Worm (Caenorhabditis elegans) whole organism, early embryonic: ENCODE results near the gene AH9.3.

ENCODE experiments used
- B0310.2 ChIP-seq: sonication (generic microtip); optimal IDR thresholded peaks from 2 replicates; lab custom pipeline; 2016; ENCODE audit warnings: mild to moderate bottlenecking, missing genetic modification characterization, missing compliant biosample characterization
- F13C5.2 ChIP-seq: sonication (generic microtip); optimal IDR thresholded peaks from 2 replicates; lab custom pipeline; 2017; ENCODE audit warnings: mild to moderate bottlenecking, missing genetic modification characterization, inconsistent platforms, missing compliant biosample characterization
- aly-1 ChIP-seq: sonication (generic microtip); optimal IDR thresholded peaks from 2 replicates; lab custom pipeline; 2016; ENCODE audit warnings: missing genetic modification characterization, missing compliant biosample characterization
- ama-1 ChIP-seq: fragments of 150-350 bp; optimal IDR thresholded peaks from 2 replicates; lab custom pipeline; 2014
- ceh-13 ChIP-seq: fragments of 200-800 bp; sonication (Bioruptor generic); optimal IDR thresholded peaks from 2 replicates; lab custom pipeline; 2018; ENCODE audit warnings: mild to moderate bottlenecking, missing genetic modification characterization, missing compliant biosample characterization
- ceh-36 ChIP-seq: sonication (generic microtip); optimal IDR thresholded peaks from 2 replicates; lab custom pipeline; 2016; ENCODE audit warnings: missing genetic modification characterization, inconsistent platforms, missing compliant biosample characterization
- ets-7 ChIP-seq: sonication (generic microtip); optimal IDR thresholded peaks from 2 replicates; lab custom pipeline; 2016; ENCODE audit warnings: missing genotype, missing genetic modification characterization, missing compliant biosample characterization
- flt-1 ChIP-seq: fragments of 200-800 bp; sonication (Bioruptor generic); IDR thresholded peaks from 2 replicates; pipeline ENCODE4 v1.3.6; 2022; ENCODE audit warnings: missing genetic modification characterization, missing compliant biosample characterization
- hmbx-1 ChIP-seq: sonication (generic microtip); optimal IDR thresholded peaks from 2 replicates; lab custom pipeline; 2016; ENCODE audit warnings: mild to moderate bottlenecking, missing genetic modification characterization, missing compliant biosample characterization
- hmg-4 ChIP-seq: fragments of 200-800 bp; sonication (Bioruptor generic); optimal IDR thresholded peaks from 2 replicates; lab custom pipeline; 2018; ENCODE audit warnings: mild to moderate bottlenecking, missing genetic modification characterization, missing compliant biosample characterization
- hnd-1 ChIP-seq: sonication (generic microtip); optimal IDR thresholded peaks from 2 replicates; lab custom pipeline; 2016; ENCODE audit warnings: missing genetic modification characterization, missing compliant biosample characterization
- pes-1 ChIP-seq: fragments of 200-800 bp; sonication (Bioruptor generic); IDR thresholded peaks from 2 replicates; pipeline ENCODE4 v1.3.6; 2022; ENCODE audit warnings: missing genetic modification reagents, missing genetic modification characterization, missing compliant biosample characterization
- scrt-1 ChIP-seq: fragments of 200-800 bp; sonication (Bioruptor generic); IDR thresholded peaks from 2 replicates; pipeline ENCODE4 v1.3.6; 2022; ENCODE audit warnings: missing genetic modification characterization, missing compliant biosample characterization
- sea-1 ChIP-seq: fragments of 200-800 bp; sonication (Bioruptor generic); conservative IDR thresholded peaks from 2 replicates; pipeline ENCODE4 v1.3.6; 2022; ENCODE audit warnings: missing genetic modification characterization, missing compliant biosample characterization
- tbx-11 ChIP-seq: fragments of 200-800 bp; sonication (Bioruptor generic); IDR thresholded peaks from 2 replicates; pipeline ENCODE4 v1.3.6; 2022; ENCODE audit warnings: missing genetic modification characterization, missing compliant biosample characterization
- tbx-37 ChIP-seq: fragments of 200-800 bp; sonication (Bioruptor generic); conservative IDR thresholded peaks from 2 replicates; pipeline ENCODE4 v1.3.6; 2022; ENCODE audit warnings: missing genetic modification reagents, missing genetic modification characterization, missing compliant biosample characterization
- tra-4 ChIP-seq: sonication (generic microtip); optimal IDR thresholded peaks from 2 replicates; lab custom pipeline; 2017; ENCODE audit warnings: missing genetic modification characterization, missing compliant biosample characterization

The AH9.3 gene

ce11 chrX:2216662-2217061 is 44.2 kb downstream of the AH9.3 start:
- peak; percentile 31 for TF ChIP-seq hmg-4 (GFP tag; lab: Kevin White, UChicago)
- TF ChIP-seq tra-4 (tag; lab: Kevin White, UChicago): no peak
- peak; percentile 61; the same call in 1 of the 2 replicates for TF ChIP-seq scrt-1 (GFP tag; lab: Robert Waterston, UW)
- peak; percentile 30; the same call in 1 of the 2 replicates for TF ChIP-seq pes-1 (GFP tag; lab: Robert Waterston, UW)
- TF ChIP-seq ama-1 (lab: Kevin White, UChicago): no peak
- TF ChIP-seq ceh-13 (GFP tag; lab: Kevin White, UChicago): no peak
- peak; percentile 3 for TF ChIP-seq aly-1

- no peak for TF ChIP-seq ets-7 (tag; lab: Kevin White, UChicago)
- no peak for TF ChIP-seq ceh-13 (GFP tag; lab: Kevin White, UChicago)
Measured at ce11 chrX:2216242-2216641, 44.7 kb downstream of the AH9.3 start.

ce11 chrX:2215108-2215507 is 45.8 kb downstream of the AH9.3 start:
- TF ChIP-seq flt-1 (GFP tag; lab: Robert Waterston, UW) (no peak), ceh-13 (GFP tag; lab: Kevin White, UChicago) (no peak), hmbx-1 (tag; lab: Kevin White, UChicago) (no peak), aly-1 (no peak), sea-1 (GFP tag; lab: Robert Waterston, UW) (no peak), pes-1 (GFP tag; lab: Robert Waterston, UW) (no peak), tra-4 (tag; lab: Kevin White, UChicago) (no peak), B0310.2 (tag; lab: Kevin White, UChicago) (no peak), F13C5.2 (tag; lab: Kevin White, UChicago) (no peak), ceh-36 (tag; lab: Kevin White, UChicago) (no peak)

DNA sequence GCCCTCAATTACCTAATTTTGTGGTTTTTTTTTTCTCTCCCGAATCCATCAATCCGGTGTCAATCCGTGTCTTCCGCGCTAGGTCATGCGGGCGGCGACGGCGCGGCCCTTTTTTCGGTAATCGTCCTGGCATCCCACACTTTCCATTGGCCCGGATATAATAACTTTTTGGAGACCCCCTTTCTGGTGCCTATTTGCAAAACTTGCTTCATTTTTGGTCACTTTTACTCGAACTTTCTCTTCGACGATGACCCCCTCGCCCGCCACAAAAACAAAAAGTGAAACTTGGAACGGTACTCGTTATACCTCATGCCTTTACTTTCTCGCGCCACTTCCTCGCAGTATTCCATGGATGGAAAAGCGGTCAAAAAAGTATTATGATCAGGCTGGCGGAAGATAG is 46.4 kb downstream of the AH9.3 start:
- TF ChIP-seq ets-7 (tag; lab: Kevin White, UChicago): no peak
- no peak for TF ChIP-seq flt-1 (GFP tag; lab: Robert Waterston, UW)
- TF ChIP-seq hnd-1 (tag; lab: Kevin White, UChicago): no peak
- TF ChIP-seq B0310.2 (tag; lab: Kevin White, UChicago): no peak
- no peak for TF ChIP-seq tbx-11
- TF ChIP-seq ama-1 (lab: Kevin White, UChicago): no peak
- TF ChIP-seq sea-1 (GFP tag; lab: Robert Waterston, UW): no peak

- no peak for TF ChIP-seq tbx-11
- TF ChIP-seq tbx-37 (GFP tag; lab: Robert Waterston, UW): no peak
- TF ChIP-seq pes-1 (GFP tag; lab: Robert Waterston, UW): no peak
- TF ChIP-seq hmg-4 (GFP tag; lab: Kevin White, UChicago): no peak
- no peak for TF ChIP-seq sea-1 (GFP tag; lab: Robert Waterston, UW)
- no peak for TF ChIP-seq ceh-13 (GFP tag; lab: Kevin White, UChicago)
- no peak for TF ChIP-seq tra-4 (tag; lab: Kevin White, UChicago)
- TF ChIP-seq hnd-1 (tag; lab: Kevin White, UChicago): no peak
- TF ChIP-seq scrt-1 (GFP tag; lab: Robert Waterston, UW): no peak
- no peak for TF ChIP-seq F13C5.2 (tag; lab: Kevin White, UChicago)
- no peak for TF ChIP-seq flt-1 (GFP tag; lab: Robert Waterston, UW)
- TF ChIP-seq aly-1: no peak
- TF ChIP-seq ets-7 (tag; lab: Kevin White, UChicago): no peak
- no peak for TF ChIP-seq hmbx-1 (tag; lab: Kevin White, UChicago)
- no peak for TF ChIP-seq ama-1 (lab: Kevin White, UChicago)
- TF ChIP-seq B0310.2 (tag; lab: Kevin White, UChicago): no peak
- no peak for TF ChIP-seq ceh-36 (tag; lab: Kevin White, UChicago)
Measured at ce11 chrX:2213400-2214362, 47.2 kb downstream of the AH9.3 start.

DNA sequence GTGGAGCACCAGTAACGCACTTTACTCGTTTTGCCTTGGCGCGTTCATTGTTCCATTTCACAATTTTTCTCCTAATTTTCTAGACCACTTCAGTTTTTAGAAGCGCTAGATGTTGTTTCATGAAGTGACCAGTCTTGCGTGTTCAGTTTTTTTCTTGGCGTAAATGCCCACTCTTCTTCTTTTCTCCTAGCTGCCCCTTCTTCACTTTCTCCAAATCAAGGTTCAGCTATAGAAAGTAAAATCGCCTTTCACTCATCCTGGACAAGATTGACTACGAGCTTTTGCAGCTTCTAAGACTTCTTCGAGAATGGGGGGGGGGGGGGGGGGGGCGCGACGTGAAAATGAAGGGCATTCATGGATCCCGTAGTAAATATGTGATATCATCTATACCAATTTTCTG is 48.2 kb downstream of the AH9.3 start:
- TF ChIP-seq aly-1 (no peak), tbx-37 (GFP tag; lab: Robert Waterston, UW) (no peak), B0310.2 (tag; lab: Kevin White, UChicago) (no peak), ceh-13 (GFP tag; lab: Kevin White, UChicago) (no peak), hnd-1 (tag; lab: Kevin White, UChicago) (no peak), ceh-36 (tag; lab: Kevin White, UChicago) (no peak), F13C5.2 (tag; lab: Kevin White, UChicago) (no peak), tbx-11 (no peak), flt-1 (GFP tag; lab: Robert Waterston, UW) (no peak), ets-7 (tag; lab: Kevin White, UChicago) (no peak), hmg-4 (GFP tag; lab: Kevin White, UChicago) (no peak), ama-1 (lab: Kevin White, UChicago) (no peak), sea-1 (GFP tag; lab: Robert Waterston, UW) (no peak), hmbx-1 (tag; lab: Kevin White, UChicago) (no peak), tra-4 (tag; lab: Kevin White, UChicago) (no peak), scrt-1 (GFP tag; lab: Robert Waterston, UW) (no peak), pes-1 (GFP tag; lab: Robert Waterston, UW) (no peak)

- no peak for TF ChIP-seq ceh-13 (GFP tag; lab: Kevin White, UChicago)
- no peak for TF ChIP-seq tbx-11
- no peak for TF ChIP-seq scrt-1 (GFP tag; lab: Robert Waterston, UW)
- no peak for TF ChIP-seq sea-1 (GFP tag; lab: Robert Waterston, UW)
- TF ChIP-seq ets-7 (tag; lab: Kevin White, UChicago): no peak
Measured at ce11 chrX:2212141-2212540, 48.8 kb downstream of the AH9.3 start.
